Fruit fly (Drosophila melanogaster) whole organism, embryonic: Measurements from ENCODE around the gene PIG-B.

Source experiments
- Adf1 ChIP-seq: fragments of 200-800 bp; sonication (Bioruptor generic); IDR thresholded peaks from 2 replicates; pipeline ENCODE4 v1.3.6; 2022; ENCODE audit warnings: missing biosample characterization, missing genetic modification characterization
- CG10366 ChIP-seq: fragments of 200-800 bp; sonication (Bioruptor generic); IDR thresholded peaks from 2 replicates; pipeline ENCODE4 v1.3.6; 2022; ENCODE audit warnings: missing biosample characterization, missing genetic modification characterization
- CG11695 ChIP-seq: fragments of 200-800 bp; sonication (Bioruptor generic); IDR thresholded peaks from 3 replicates; pipeline ENCODE4 v1.3.6; 2022; ENCODE audit warnings: missing biosample characterization, missing genetic modification characterization
- CG11696 ChIP-seq: fragments of 200-800 bp; sonication (Bioruptor generic); IDR thresholded peaks from 2 replicates; pipeline ENCODE4 v1.3.6; 2022; ENCODE audit warnings: missing biosample characterization, missing genetic modification characterization
- CG12104 ChIP-seq: fragments of 200-800 bp; sonication (Bioruptor generic); optimal IDR thresholded peaks from 3 replicates; lab custom pipeline; 2016; ENCODE audit warnings: missing biosample characterization, missing genetic modification characterization
- CG12236 ChIP-seq: fragments of 200-800 bp; sonication (Bioruptor generic); optimal IDR thresholded peaks from 2 replicates; lab custom pipeline; 2016; ENCODE audit warnings: missing biosample characterization, missing genetic modification characterization
- CG12659 ChIP-seq: fragments of 200-800 bp; sonication (Bioruptor generic); optimal IDR thresholded peaks from 3 replicates; lab custom pipeline; 2017; ENCODE audit warnings: mild to moderate bottlenecking, missing biosample characterization, missing genetic modification reagents, missing genetic modification characterization
- CG1602 ChIP-seq: fragments of 200-800 bp; sonication (Bioruptor generic); optimal IDR thresholded peaks from 3 replicates; lab custom pipeline; 2016; ENCODE audit warnings: missing biosample characterization, missing genetic modification characterization
- CG16815 ChIP-seq: fragments of 200-800 bp; sonication (Bioruptor generic); optimal IDR thresholded peaks from 3 replicates; lab custom pipeline; 2017; ENCODE audit warnings: missing biosample characterization, mild to moderate bottlenecking, missing genetic modification characterization
- CG17328 ChIP-seq: fragments of 200-800 bp; sonication (Bioruptor generic); IDR thresholded peaks from 2 replicates; pipeline ENCODE4 v1.3.6; 2022; ENCODE audit warnings: missing biosample characterization, missing genetic modification characterization
- CG17361 ChIP-seq: fragments of 200-800 bp; sonication (Bioruptor generic); IDR thresholded peaks from 3 replicates; pipeline ENCODE4 v1.3.6; 2022; ENCODE audit warnings: missing biosample characterization, missing genetic modification characterization
- CG17568 ChIP-seq: fragments of 200-800 bp; sonication (Bioruptor generic); optimal IDR thresholded peaks from 2 replicates; lab custom pipeline; 2018; ENCODE audit warnings: missing biosample characterization, mild to moderate bottlenecking, missing genetic modification characterization, moderate library complexity
- CG2116 ChIP-seq: fragments of 200-800 bp; sonication (Bioruptor generic); optimal IDR thresholded peaks from 3 replicates; lab custom pipeline; 2018; ENCODE audit warnings: missing biosample characterization, mild to moderate bottlenecking, missing genetic modification characterization
- CG2199 ChIP-seq: fragments of 200-800 bp; sonication (Bioruptor generic); IDR thresholded peaks from 3 replicates; pipeline ENCODE4 v1.3.6; 2022; ENCODE audit warnings: missing biosample characterization, missing genetic modification characterization
- CG31224 ChIP-seq: fragments of 200-800 bp; sonication (Bioruptor generic); IDR thresholded peaks from 2 replicates; pipeline ENCODE4 v1.3.6; 2022; ENCODE audit warnings: missing biosample characterization, missing genetic modification characterization
- CG3163 ChIP-seq: fragments of 200-800 bp; sonication (Bioruptor generic); optimal IDR thresholded peaks from 3 replicates; lab custom pipeline; 2016; ENCODE audit warnings: missing biosample characterization, missing genetic modification characterization
- CG32767 ChIP-seq: fragments of 200-800 bp; sonication (Bioruptor generic); IDR thresholded peaks from 2 replicates; pipeline ENCODE4 v1.3.6; 2022; ENCODE audit warnings: missing biosample characterization, missing genetic modification characterization
- CG7357 ChIP-seq: fragments of 200-800 bp; sonication (Bioruptor generic); IDR thresholded peaks from 3 replicates; pipeline ENCODE4 v1.3.6; 2022; ENCODE audit warnings: missing biosample characterization, missing genetic modification characterization
- CG9609 ChIP-seq: fragments of 200-800 bp; sonication (Bioruptor generic); optimal IDR thresholded peaks from 3 replicates; lab custom pipeline; 2016; ENCODE audit warnings: missing biosample characterization, missing genetic modification characterization
- E2f2 ChIP-seq: fragments of 200-800 bp; sonication (Bioruptor generic); IDR thresholded peaks from 2 replicates; pipeline ENCODE4 v1.3.6; 2022; ENCODE audit warnings: missing biosample characterization, missing genetic modification characterization
- ERR ChIP-seq: fragments of 200-800 bp; sonication (Bioruptor generic); optimal IDR thresholded peaks from 2 replicates; lab custom pipeline; 2016; ENCODE audit warnings: missing biosample characterization, missing genetic modification characterization
- Fer3 ChIP-seq: fragments of 200-800 bp; sonication (Bioruptor generic); optimal IDR thresholded peaks from 2 replicates; lab custom pipeline; 2018; ENCODE audit warnings: missing biosample characterization, mild to moderate bottlenecking, missing genetic modification characterization, moderate library complexity
- Hmx ChIP-seq: fragments of 200-800 bp; sonication (Bioruptor generic); optimal IDR thresholded peaks from 2 replicates; lab custom pipeline; 2016; ENCODE audit warnings: missing biosample characterization, missing genetic modification characterization
- Hr3 ChIP-seq: fragments of 200-800 bp; sonication (Bioruptor generic); optimal IDR thresholded peaks from 3 replicates; lab custom pipeline; 2016; ENCODE audit warnings: missing biosample characterization, missing genetic modification characterization
- Hsf ChIP-seq: fragments of 200-800 bp; sonication (Bioruptor generic); optimal IDR thresholded peaks from 3 replicates; lab custom pipeline; 2016; ENCODE audit warnings: missing biosample characterization, missing genetic modification characterization
- Mrtf ChIP-seq: fragments of 200-800 bp; sonication (Bioruptor generic); IDR thresholded peaks from 3 replicates; pipeline ENCODE4 v1.3.6; 2022; ENCODE audit warnings: missing biosample characterization, missing genetic modification characterization
- NFAT ChIP-seq: fragments of 200-800 bp; sonication (Bioruptor generic); IDR thresholded peaks from 2 replicates; pipeline ENCODE4 v1.3.6; 2022; ENCODE audit warnings: missing biosample characterization, missing genetic modification characterization
- Oaz ChIP-seq: fragments of 200-800 bp; sonication (Bioruptor generic); IDR thresholded peaks from 2 replicates; pipeline ENCODE4 v1.3.6; 2022; ENCODE audit warnings: missing biosample characterization, missing genetic modification characterization
- Sin3A ChIP-seq: fragments of >200 bp; optimal IDR thresholded peaks from 2 replicates; lab custom pipeline; 2018
- Six4 ChIP-seq: fragments of 200-800 bp; sonication (Bioruptor generic); optimal IDR thresholded peaks from 2 replicates; lab custom pipeline; 2016; ENCODE audit warnings: missing biosample characterization, missing genetic modification characterization
- Tbp ChIP-seq: fragments of >200 bp; optimal IDR thresholded peaks from 2 replicates; lab custom pipeline; 2018; ENCODE audit warnings: missing biosample characterization, missing genetic modification characterization
- ase ChIP-seq: fragments of 200-800 bp; sonication (Bioruptor generic); IDR thresholded peaks from 3 replicates; pipeline ENCODE4 v1.3.6; 2022; ENCODE audit warnings: missing biosample characterization, missing genetic modification characterization
- bab2 ChIP-seq: fragments of 200-800 bp; sonication (Bioruptor generic); optimal IDR thresholded peaks from 2 replicates; lab custom pipeline; 2016; ENCODE audit warnings: missing biosample characterization, missing genetic modification characterization
- bbx ChIP-seq: fragments of 200-800 bp; sonication (Bioruptor generic); IDR thresholded peaks from 2 replicates; pipeline ENCODE4 v1.3.6; 2022; ENCODE audit warnings: missing biosample characterization, missing genetic modification characterization; ENCODE audit not compliant: partially characterized antibody
- corto ChIP-seq: fragments of 200-800 bp; sonication (Bioruptor generic); optimal IDR thresholded peaks from 2 replicates; lab custom pipeline; 2016; ENCODE audit warnings: missing biosample characterization, mild to moderate bottlenecking, missing genetic modification characterization, moderate library complexity
- disco-r ChIP-seq: fragments of 200-800 bp; sonication (Bioruptor generic); optimal IDR thresholded peaks from 2 replicates; lab custom pipeline; 2016; ENCODE audit warnings: missing biosample characterization, missing genetic modification characterization
- dpn ChIP-seq, 2 experiments: fragments of 200-800 bp; sonication (Bioruptor generic); optimal IDR thresholded peaks; 3 replicates each; lab custom pipeline; 2016; ENCODE audit warnings: missing biosample characterization in 2 of 2, missing genetic modification characterization in 2 of 2
- dysf ChIP-seq: fragments of 200-800 bp; sonication (Bioruptor generic); IDR thresholded peaks from 3 replicates; pipeline ENCODE4 v1.3.6; 2022; ENCODE audit warnings: missing biosample characterization, missing genetic modification characterization
- grau ChIP-seq: fragments of 200-800 bp; optimal IDR thresholded peaks from 3 replicates; lab custom pipeline; 2019; ENCODE audit warnings: missing biosample characterization, mild to moderate bottlenecking, missing genetic modification characterization, moderate library complexity
- jing ChIP-seq: fragments of 200-800 bp; sonication (Bioruptor generic); optimal IDR thresholded peaks from 2 replicates; lab custom pipeline; 2018; ENCODE audit warnings: missing biosample characterization, mild to moderate bottlenecking, missing genetic modification characterization
- ken ChIP-seq: fragments of 200-800 bp; sonication (Bioruptor generic); IDR thresholded peaks from 3 replicates; pipeline ENCODE4 v1.3.6; 2022; ENCODE audit warnings: missing biosample characterization, missing genetic modification characterization
- luna ChIP-seq: fragments of 200-800 bp; sonication (Bioruptor generic); optimal IDR thresholded peaks from 2 replicates; lab custom pipeline; 2016; ENCODE audit warnings: missing biosample characterization, missing genetic modification characterization
- nau ChIP-seq: fragments of 200-800 bp; sonication (Bioruptor generic); optimal IDR thresholded peaks from 3 replicates; lab custom pipeline; 2017; ENCODE audit warnings: missing biosample characterization, mild to moderate bottlenecking, missing genetic modification characterization, missing genetic modification reagents
- nmo ChIP-seq: fragments of 200-800 bp; sonication (Bioruptor generic); optimal IDR thresholded peaks from 2 replicates; lab custom pipeline; 2018; ENCODE audit warnings: missing biosample characterization, mild to moderate bottlenecking, missing genetic modification characterization, moderate library complexity
- phol ChIP-seq: fragments of 200-800 bp; sonication (Bioruptor generic); optimal IDR thresholded peaks from 3 replicates; lab custom pipeline; 2018; ENCODE audit warnings: missing biosample characterization, mild to moderate bottlenecking, missing genetic modification characterization, moderate library complexity
- pros ChIP-seq: fragments of 200-800 bp; sonication (Bioruptor generic); optimal IDR thresholded peaks from 3 replicates; lab custom pipeline; 2019; ENCODE audit warnings: missing biosample characterization, mild to moderate bottlenecking, missing genetic modification characterization, moderate library complexity
- pzg ChIP-seq: fragments of 200-800 bp; sonication (Bioruptor generic); optimal IDR thresholded peaks from 3 replicates; lab custom pipeline; 2018; ENCODE audit warnings: missing biosample characterization, mild to moderate bottlenecking, missing genetic modification characterization, moderate library complexity
- scrt ChIP-seq: fragments of 200-800 bp; sonication (Bioruptor generic); optimal IDR thresholded peaks from 2 replicates; lab custom pipeline; 2018; ENCODE audit warnings: missing biosample characterization, mild to moderate bottlenecking, missing genetic modification characterization, moderate library complexity
- sim ChIP-seq: fragments of 200-800 bp; sonication (Bioruptor generic); IDR thresholded peaks from 2 replicates; pipeline ENCODE4 v1.3.6; 2022; ENCODE audit warnings: missing biosample characterization, missing genetic modification characterization
- tgo ChIP-seq: fragments of 200-800 bp; sonication (Bioruptor generic); IDR thresholded peaks from 3 replicates; pipeline ENCODE4 v1.3.6; 2022; ENCODE audit warnings: missing biosample characterization, missing genetic modification characterization
- trh ChIP-seq: fragments of 200-800 bp; sonication (Bioruptor generic); optimal IDR thresholded peaks from 2 replicates; lab custom pipeline; 2016; ENCODE audit warnings: missing biosample characterization, missing genetic modification characterization
- wek ChIP-seq: fragments of 200-800 bp; sonication (Bioruptor generic); optimal IDR thresholded peaks from 3 replicates; lab custom pipeline; 2018; ENCODE audit warnings: missing biosample characterization, mild to moderate bottlenecking, missing genetic modification characterization, moderate library complexity

PIG-B gene

DNA sequence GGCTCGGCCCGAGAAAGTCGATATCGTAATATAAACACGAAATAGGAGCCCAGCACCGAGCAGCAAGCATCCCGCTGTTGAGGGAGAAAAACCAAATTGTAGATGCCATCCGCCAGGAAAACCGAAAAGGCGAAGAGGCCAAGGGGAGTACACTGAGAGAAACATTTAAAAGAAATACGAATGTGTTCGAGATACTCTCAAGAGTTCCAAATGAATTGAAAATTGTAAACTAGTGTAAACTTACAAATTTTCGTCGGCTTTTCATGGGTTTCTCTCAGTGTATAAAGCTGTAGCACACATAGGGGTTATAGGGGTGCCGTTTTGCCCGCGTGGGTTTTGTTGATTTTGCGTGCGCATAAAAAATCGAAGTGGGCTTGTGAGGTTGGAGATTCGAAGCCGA, 8.4 kb upstream of the PIG-B start (continued):
- TF ChIP-seq E2f2 (GFP tag; lab: Robert Waterston, UW), result peak; percentile 57
- TF ChIP-seq Fer3, result peak; percentile 71
- no peak for TF ChIP-seq pros (GFP tag; lab: Kevin White, UChicago)
- TF ChIP-seq grau (tag; lab: Kevin White, UChicago), result peak; percentile 81
- TF ChIP-seq CG17568, result peak; percentile 68
- peak; percentile 5 for TF ChIP-seq pzg (GFP tag; lab: Kevin White, UChicago)
- peak; percentile 65 for TF ChIP-seq Oaz (GFP tag; lab: Robert Waterston, UW)
- no peak for TF ChIP-seq CG2199
- peak; percentile 64 for TF ChIP-seq Hsf
- 0 out of 2 replicates have a peak, but pooled peaks have one; percentile 13 for TF ChIP-seq sim (GFP tag; lab: Robert Waterston, UW)
- TF ChIP-seq disco-r (GFP tag; lab: Kevin White, UChicago), result no peak
- peak; percentile 62 for TF ChIP-seq nmo (GFP tag; lab: Kevin White, UChicago)
- TF ChIP-seq CG10366, result peak; percentile 69
- peak; percentile 81 for TF ChIP-seq tgo
- peak; percentile 40 for TF ChIP-seq phol (tag; lab: Kevin White, UChicago)
- TF ChIP-seq CG7357 (GFP tag; lab: Robert Waterston, UW), result peak; percentile 48; the same call in 1 of the 3 replicates
- TF ChIP-seq Adf1, result peak; percentile 59; the same call in 1 of the 2 replicates
- TF ChIP-seq ase (GFP tag; lab: Robert Waterston, UW), result peak; percentile 80
- peak; percentile 63 for TF ChIP-seq bab2 (GFP tag; lab: Kevin White, UChicago)
- TF ChIP-seq CG3163 (GFP tag; lab: Kevin White, UChicago), result peak; percentile 56
- peak; percentile 65 for TF ChIP-seq scrt
- peak; percentile 33 for TF ChIP-seq jing (GFP tag; lab: Kevin White, UChicago)
- peak; percentile 3 for TF ChIP-seq CG2116 (GFP tag; lab: Kevin White, UChicago)
- TF ChIP-seq luna (GFP tag; lab: Kevin White, UChicago), result peak; percentile 45
- TF ChIP-seq bbx (GFP tag; lab: Robert Waterston, UW), result no peak
- peak; percentile 85 for TF ChIP-seq CG31224 (GFP tag; lab: Robert Waterston, UW)
- peak; percentile 88 for TF ChIP-seq dysf (GFP tag; lab: Robert Waterston, UW)
- peak; percentile 68; the same call in 1 of the 2 replicates for TF ChIP-seq CG32767
- peak; percentile 86 for TF ChIP-seq ERR (GFP tag; lab: Kevin White, UChicago)
- peak; percentile 74 for TF ChIP-seq CG11695 (GFP tag; lab: Robert Waterston, UW)
- no peak for TF ChIP-seq Sin3A (lab: Kevin White, UChicago)
- peak; percentile 32 for TF ChIP-seq CG12104 (GFP tag; lab: Kevin White, UChicago)
- TF ChIP-seq Hmx (GFP tag; lab: Kevin White, UChicago), result peak; percentile 39
- TF ChIP-seq CG12236 (GFP tag; lab: Kevin White, UChicago), result peak; percentile 44
- TF ChIP-seq CG1602 (GFP tag; lab: Kevin White, UChicago), result peak; percentile 42
- TF ChIP-seq CG12659 (GFP tag; lab: Kevin White, UChicago), result peak; percentile 81
- TF ChIP-seq dpn (GFP tag; optimal IDR thresholded peaks at IDR 0.05; lab: Kevin White, UChicago), result peak; percentile 82 to 86
- TF ChIP-seq Mrtf, result peak; percentile 71
- peak; percentile 40 for TF ChIP-seq nau (GFP tag; lab: Kevin White, UChicago)
- no peak for TF ChIP-seq corto (GFP tag; lab: Kevin White, UChicago)
- peak; percentile 39; the same call in 1 of the 3 replicates for TF ChIP-seq ken
- TF ChIP-seq CG17361 (GFP tag; lab: Robert Waterston, UW), result peak; percentile 65; the same call in 2 of the 3 replicates
- peak; percentile 67 for TF ChIP-seq CG11696 (GFP tag; lab: Robert Waterston, UW)
- TF ChIP-seq CG17328 (GFP tag; lab: Robert Waterston, UW), result peak; percentile 73
- peak; percentile 14 for TF ChIP-seq CG16815 (GFP tag; lab: Kevin White, UChicago)
- TF ChIP-seq wek (GFP tag; lab: Kevin White, UChicago), result peak; percentile 22
- TF ChIP-seq trh (GFP tag; lab: Kevin White, UChicago), result no peak
- no peak for TF ChIP-seq Tbp (GFP tag; lab: Kevin White, UChicago)
- peak; percentile 80 for TF ChIP-seq NFAT (GFP tag; lab: Robert Waterston, UW)
- TF ChIP-seq Six4, result peak; percentile 34
- peak; percentile 75 for TF ChIP-seq CG9609
- TF ChIP-seq Hr3 (GFP tag; lab: Kevin White, UChicago), result peak; percentile 56
